Worm (Caenorhabditis elegans) whole organism, L4 larva: ENCODE data around the gene C06E4.1.
A peak's percentile ranks its signal among the peaks of the same experiment; 100 is the strongest.

Experiments used
- D1046.2 ChIP-seq: fragments of 200-800 bp; sonication (Bioruptor generic); IDR thresholded peaks from 2 replicates; pipeline ENCODE4 v1.3.6; 2022; ENCODE audit warnings: missing genetic modification characterization, missing compliant biosample characterization
- F10B5.3 ChIP-seq: sonication (generic microtip); optimal IDR thresholded peaks from 2 replicates; lab custom pipeline; 2016; ENCODE audit warnings: mild to moderate bottlenecking, missing genetic modification characterization, missing compliant biosample characterization
- F49E8.2 ChIP-seq: sonication (generic microtip); optimal IDR thresholded peaks from 2 replicates; lab custom pipeline; 2016; ENCODE audit warnings: missing compliant biosample characterization, mild to moderate bottlenecking, missing genetic modification characterization, borderline replicate concordance
- T20F7.1 ChIP-seq: fragments of 200-800 bp; sonication (Bioruptor generic); optimal IDR thresholded peaks from 2 replicates; lab custom pipeline; 2018; ENCODE audit warnings: mild to moderate bottlenecking, missing genetic modification characterization, missing compliant biosample characterization
- Y105C5A.15 ChIP-seq: fragments of 200-800 bp; sonication (Bioruptor generic); IDR thresholded peaks from 2 replicates; pipeline ENCODE4 v1.3.6; 2022; ENCODE audit warnings: missing genetic modification characterization, missing compliant biosample characterization
- Y48G9A.11 ChIP-seq: fragments of 200-800 bp; sonication (Bioruptor generic); IDR thresholded peaks from 2 replicates; pipeline ENCODE4 v1.3.6; 2022; ENCODE audit warnings: missing genetic modification reagents, missing genetic modification characterization, missing compliant biosample characterization
- ZK546.5 ChIP-seq, 2 experiments: sonication (generic microtip); optimal IDR thresholded peaks; 2 replicates each; lab custom pipeline; 2017; ENCODE audit warnings: missing biosample characterization in 2 of 2, missing genetic modification characterization in 2 of 2
- aha-1 ChIP-seq: fragments of 150-350 bp; peaks from one replicate; lab custom pipeline; 2014; ENCODE audit warnings: missing biosample characterization, missing genetic modification characterization
- aly-2 ChIP-seq: sonication (generic microtip); optimal IDR thresholded peaks from 2 replicates; lab custom pipeline; 2018; ENCODE audit warnings: missing biosample characterization, missing genetic modification characterization
- arid-1 ChIP-seq: fragments of 200-800 bp; sonication (Bioruptor generic); conservative IDR thresholded peaks from 2 replicates; pipeline ENCODE4 v1.3.6; 2022; ENCODE audit warnings: missing genetic modification reagents, missing genetic modification characterization, missing compliant biosample characterization
- ceh-20 ChIP-seq: fragments of 200-800 bp; sonication (Bioruptor generic); IDR thresholded peaks from 2 replicates; pipeline ENCODE4 v1.3.6; 2022; ENCODE audit warnings: missing genetic modification reagents, missing genetic modification characterization, missing compliant biosample characterization
- ceh-28 ChIP-seq: fragments of 150-350 bp; optimal IDR thresholded peaks from 2 replicates; lab custom pipeline; 2014; ENCODE audit warnings: missing biosample characterization, missing genetic modification reagents, missing genetic modification characterization
- ceh-32 ChIP-seq: sonication (generic microtip); optimal IDR thresholded peaks from 2 replicates; lab custom pipeline; 2016; ENCODE audit warnings: mild to moderate bottlenecking, missing genetic modification characterization, missing compliant biosample characterization; ENCODE audit not compliant: poor library complexity
- ceh-44 ChIP-seq: fragments of 200-800 bp; sonication (Bioruptor generic); IDR thresholded peaks from 2 replicates; pipeline ENCODE4 v1.3.6; 2022; ENCODE audit warnings: missing genetic modification reagents, missing genetic modification characterization, missing compliant biosample characterization
- daf-16 ChIP-seq, 3 experiments: sonication (generic microtip); optimal IDR thresholded peaks; 2 replicates each; lab custom pipeline; 2016 to 2017; ENCODE audit warnings: missing genetic modification characterization in 3 of 3, missing genetic modification reagents in 3 of 3, mild to moderate bottlenecking in 2 of 3, missing compliant biosample characterization in 2 of 3, missing biosample characterization in 1 of 3, moderate library complexity in 1 of 3
- daf-19 ChIP-seq: fragments of 200-800 bp; sonication (Bioruptor generic); conservative IDR thresholded peaks from 2 replicates; pipeline ENCODE4 v1.3.6; 2022; ENCODE audit warnings: missing genetic modification characterization, missing compliant biosample characterization
- daf-8 ChIP-seq: fragments of 200-800 bp; sonication (Bioruptor generic); IDR thresholded peaks from 2 replicates; pipeline ENCODE4 v1.3.6; 2022; ENCODE audit warnings: missing genetic modification characterization, missing compliant biosample characterization
- dmd-9 ChIP-seq: fragments of 200-800 bp; sonication (Bioruptor generic); IDR thresholded peaks from 2 replicates; pipeline ENCODE4 v1.3.6; 2022; ENCODE audit warnings: missing genetic modification reagents, missing genetic modification characterization, missing compliant biosample characterization
- dpl-1 ChIP-seq: fragments of 150-350 bp; optimal IDR thresholded peaks from 2 replicates; lab custom pipeline; 2014; ENCODE audit warnings: missing biosample characterization, missing genetic modification reagents, missing genetic modification characterization
- egl-43 ChIP-seq: fragments of 200-800 bp; sonication (Bioruptor generic); IDR thresholded peaks from 2 replicates; pipeline ENCODE4 v1.3.6; 2022; ENCODE audit warnings: missing genetic modification reagents, missing genetic modification characterization, missing compliant biosample characterization
- fkh-10 ChIP-seq: fragments of 150-350 bp; optimal IDR thresholded peaks from 2 replicates; lab custom pipeline; 2014; ENCODE audit warnings: missing biosample characterization, missing genetic modification reagents, missing genetic modification characterization
- hif-1 ChIP-seq, 2 experiments: sonication (generic microtip); optimal IDR thresholded peaks; 2 replicates each; lab custom pipeline; 2016 to 2017; ENCODE audit warnings: missing compliant biosample characterization in 2 of 2, missing genetic modification characterization in 2 of 2, missing genetic modification reagents in 2 of 2, missing genotype in 2 of 2, mild to moderate bottlenecking in 1 of 2
- hlh-11 ChIP-seq: fragments of 200-800 bp; sonication (Bioruptor generic); optimal IDR thresholded peaks from 2 replicates; lab custom pipeline; 2018; ENCODE audit warnings: mild to moderate bottlenecking, missing genetic modification characterization, missing compliant biosample characterization
- hmg-1.1 ChIP-seq: fragments of 200-800 bp; sonication (Bioruptor generic); IDR thresholded peaks from 2 replicates; pipeline ENCODE4 v1.3.6; 2022; ENCODE audit warnings: missing genetic modification reagents, missing genetic modification characterization, missing compliant biosample characterization
- lin-1 ChIP-seq: fragments of 200-800 bp; sonication (Bioruptor generic); IDR thresholded peaks from 2 replicates; pipeline ENCODE4 v1.3.6; 2022; ENCODE audit warnings: missing genetic modification reagents, missing genetic modification characterization, missing compliant biosample characterization
- lin-15B ChIP-seq: fragments of 150-350 bp; sonication (generic microtip); optimal IDR thresholded peaks from 3 replicates; lab custom pipeline; 2014; ENCODE audit warnings: missing biosample characterization, missing genetic modification characterization
- lin-29 ChIP-seq: fragments of 200-800 bp; sonication (Bioruptor generic); IDR thresholded peaks from 2 replicates; pipeline ENCODE4 v1.3.6; 2022; ENCODE audit warnings: missing genetic modification reagents, missing genetic modification characterization, missing compliant biosample characterization
- lin-38 ChIP-seq: fragments of 200-800 bp; sonication (Bioruptor generic); IDR thresholded peaks from 2 replicates; pipeline ENCODE4 v1.3.6; 2022; ENCODE audit warnings: missing genetic modification reagents, missing genetic modification characterization, missing compliant biosample characterization
- lin-39 ChIP-seq: fragments of 150-350 bp; optimal IDR thresholded peaks from 2 replicates; lab custom pipeline; 2014; ENCODE audit warnings: missing biosample characterization, missing genetic modification reagents, missing genetic modification characterization
- madf-5 ChIP-seq, 2 experiments: fragments of 200-800 bp; sonication (Bioruptor generic); IDR thresholded peaks; 2 replicates each; pipeline ENCODE4 v1.3.6; 2022; ENCODE audit warnings: missing compliant biosample characterization in 2 of 2, missing genetic modification characterization in 2 of 2
- mep-1 ChIP-seq: fragments of 150-350 bp; sonication (generic microtip); optimal IDR thresholded peaks from 3 replicates; lab custom pipeline; 2014; ENCODE audit warnings: missing biosample characterization, missing genetic modification characterization
- nhr-102 ChIP-seq: sonication (generic microtip); optimal IDR thresholded peaks from 2 replicates; lab custom pipeline; 2016; ENCODE audit warnings: mild to moderate bottlenecking, missing genetic modification characterization, moderate library complexity, missing compliant biosample characterization
- nhr-237 ChIP-seq: sonication (generic microtip); optimal IDR thresholded peaks from 2 replicates; lab custom pipeline; 2017; ENCODE audit warnings: missing biosample characterization, missing genetic modification characterization
- nhr-25 ChIP-seq: sonication (generic microtip); optimal IDR thresholded peaks from 2 replicates; lab custom pipeline; 2017; ENCODE audit warnings: missing genetic modification characterization, mild to moderate bottlenecking, missing compliant biosample characterization, antibody characterized with exemption, moderate library complexity, borderline replicate concordance; ENCODE audit not compliant: insufficient read depth
- nhr-41 ChIP-seq: fragments of 200-800 bp; sonication (Bioruptor generic); IDR thresholded peaks from 2 replicates; pipeline ENCODE4 v1.3.6; 2022; ENCODE audit warnings: missing genetic modification reagents, missing genetic modification characterization, missing compliant biosample characterization
- nhr-42 ChIP-seq: fragments of 200-800 bp; sonication (Bioruptor generic); IDR thresholded peaks from 2 replicates; pipeline ENCODE4 v1.3.6; 2022; ENCODE audit warnings: missing genetic modification characterization, missing compliant biosample characterization
- nhr-76 ChIP-seq: fragments of 150-350 bp; optimal IDR thresholded peaks from 2 replicates; lab custom pipeline; 2014; ENCODE audit warnings: missing biosample characterization, missing genetic modification characterization
- pqm-1 ChIP-seq: sonication (generic microtip); optimal IDR thresholded peaks from 2 replicates; lab custom pipeline; 2017; ENCODE audit warnings: missing biosample characterization, missing genetic modification characterization
- rbr-2 ChIP-seq: sonication (generic microtip); optimal IDR thresholded peaks from 2 replicates; lab custom pipeline; 2016; ENCODE audit warnings: missing genotype, missing genetic modification characterization, missing compliant biosample characterization
- sdz-12 ChIP-seq: fragments of 200-800 bp; sonication (Bioruptor generic); optimal IDR thresholded peaks from 2 replicates; lab custom pipeline; 2018; ENCODE audit warnings: mild to moderate bottlenecking, missing genetic modification characterization, missing compliant biosample characterization
- set-16 ChIP-seq: fragments of 200-800 bp; sonication (Bioruptor generic); IDR thresholded peaks from 2 replicates; pipeline ENCODE4 v1.3.6; 2022; ENCODE audit warnings: missing genetic modification reagents, missing genetic modification characterization, missing compliant biosample characterization
- snpc-4 ChIP-seq: fragments of 150-350 bp; optimal IDR thresholded peaks from 2 replicates; lab custom pipeline; 2014; ENCODE audit warnings: missing biosample characterization, missing genetic modification characterization
- tag-97 ChIP-seq: fragments of 200-800 bp; sonication (Bioruptor generic); IDR thresholded peaks from 2 replicates; pipeline ENCODE4 v1.3.6; 2022; ENCODE audit warnings: missing genetic modification characterization, missing compliant biosample characterization
- tra-1 ChIP-seq: fragments of 200-800 bp; sonication (Bioruptor generic); IDR thresholded peaks from 2 replicates; pipeline ENCODE4 v1.3.6; 2022; ENCODE audit warnings: missing genetic modification reagents, missing genetic modification characterization, missing compliant biosample characterization
- unc-39 ChIP-seq: sonication (generic microtip); optimal IDR thresholded peaks from 2 replicates; lab custom pipeline; 2017; ENCODE audit warnings: missing biosample characterization, missing genetic modification characterization
- unc-62 ChIP-seq, 3 experiments: fragments of 150-350 bp in 1 of 3; sonication (generic microtip); optimal IDR thresholded peaks in 2 of 3; peaks in 1 of 3; 1 replicate in 1 of 3; 2 replicates in 2 of 3; lab custom pipeline; 2014 to 2017; ENCODE audit warnings: missing biosample characterization in 3 of 3, missing genetic modification characterization in 3 of 3, missing genetic modification reagents in 3 of 3, missing genotype in 1 of 3
- zag-1 ChIP-seq: fragments of 150-350 bp; optimal IDR thresholded peaks from 2 replicates; lab custom pipeline; 2014; ENCODE audit warnings: missing biosample characterization, missing genetic modification characterization
- zfp-3 ChIP-seq: fragments of 200-800 bp; sonication (Bioruptor generic); conservative IDR thresholded peaks from 2 replicates; pipeline ENCODE4 v1.3.6; 2022; ENCODE audit warnings: missing genetic modification reagents, missing genetic modification characterization, missing compliant biosample characterization
- zip-11 ChIP-seq: fragments of 200-800 bp; sonication (Bioruptor generic); IDR thresholded peaks from 2 replicates; pipeline ENCODE4 v1.3.6; 2022; ENCODE audit warnings: missing genetic modification characterization, missing compliant biosample characterization
- zip-2 ChIP-seq: fragments of 150-350 bp; optimal IDR thresholded peaks from 2 replicates; lab custom pipeline; 2014; ENCODE audit warnings: missing biosample characterization, missing genetic modification characterization
- ztf-7 ChIP-seq: fragments of 150-350 bp; optimal IDR thresholded peaks from 2 replicates; lab custom pipeline; 2014; ENCODE audit warnings: missing biosample characterization, missing genetic modification characterization

The C06E4.1 gene

ce11 chrIV:7237668-7238214, 45.3 kb upstream of the C06E4.1 start, which contains the start of gene elo-3 (continued):
- no peak for TF ChIP-seq F49E8.2 (tag; lab: Kevin White, UChicago)
- no peak for TF ChIP-seq dpl-1 (GFP tag; lab: Kevin White, UChicago)
- no peak for TF ChIP-seq nhr-76 (tag; lab: Kevin White, UChicago)
- TF ChIP-seq zip-11 (GFP tag; lab: Robert Waterston, UW) = no peak
- no peak for TF ChIP-seq lin-39 (tag; lab: Kevin White, UChicago)
- no peak for TF ChIP-seq aly-2
- TF ChIP-seq sdz-12 (GFP tag; lab: Kevin White, UChicago) = no peak
- TF ChIP-seq madf-5 (GFP tag; IDR thresholded peaks at IDR 0.05; lab: Robert Waterston, UW) = no peak
- TF ChIP-seq nhr-237 (tag; lab: Kevin White, UChicago) = no peak
- TF ChIP-seq ceh-44 (GFP tag; lab: Robert Waterston, UW) = no peak
- TF ChIP-seq dmd-9 (GFP tag; lab: Robert Waterston, UW) = no peak
- TF ChIP-seq daf-16 (GFP tag; optimal IDR thresholded peaks at IDR 0.05; lab: Kevin White, UChicago) = no peak
- TF ChIP-seq daf-16 (tag; optimal IDR thresholded peaks at IDR 0.05; lab: Kevin White, UChicago) = peak; percentile 51
- TF ChIP-seq nhr-102 (tag; lab: Kevin White, UChicago) = peak; percentile 41
- TF ChIP-seq T20F7.1 (GFP tag; lab: Kevin White, UChicago) = no peak
- TF ChIP-seq nhr-42 (GFP tag; lab: Robert Waterston, UW) = no peak
- peak; percentile 15 for TF ChIP-seq hlh-11 (tag; lab: Kevin White, UChicago)
- peak; percentile 65; the same call in 1 of the 2 replicates for TF ChIP-seq lin-1 (GFP tag; lab: Robert Waterston, UW)
- no peak for TF ChIP-seq hmg-1.1
- TF ChIP-seq lin-38 (GFP tag; lab: Robert Waterston, UW) = no peak
- peak in 1 of 2 experiments; percentile 68 for TF ChIP-seq unc-62 (GFP tag; optimal IDR thresholded peaks at IDR 0.05 in 1 of 2; lab: Kevin White, UChicago)
- no peak for TF ChIP-seq unc-62 (tag; optimal IDR thresholded peaks at IDR 0.05; lab: Kevin White, UChicago)
- TF ChIP-seq lin-29 = no peak
- TF ChIP-seq ceh-20 (GFP tag; lab: Robert Waterston, UW) = no peak
- no peak for TF ChIP-seq mep-1 (tag; lab: Kevin White, UChicago)
- no peak for TF ChIP-seq nhr-41 (GFP tag; lab: Robert Waterston, UW)
- TF ChIP-seq ceh-32 (tag; lab: Kevin White, UChicago) = no peak
- TF ChIP-seq lin-15B (tag; lab: Kevin White, UChicago) = no peak
- no peak for TF ChIP-seq tag-97 (GFP tag; lab: Robert Waterston, UW)
- TF ChIP-seq tra-1 (GFP tag; lab: Robert Waterston, UW) = peak; percentile 77; the same call in 1 of the 2 replicates
- TF ChIP-seq zfp-3 (GFP tag; lab: Robert Waterston, UW) = no peak
- TF ChIP-seq Y105C5A.15 = no peak
- no peak for TF ChIP-seq daf-19 (GFP tag; lab: Robert Waterston, UW)
- TF ChIP-seq arid-1 (GFP tag; lab: Robert Waterston, UW) = no peak
- TF ChIP-seq hif-1 (tag; optimal IDR thresholded peaks at IDR 0.05; lab: Kevin White, UChicago) = no peak
- TF ChIP-seq ceh-28 (tag; lab: Kevin White, UChicago) = no peak
- no peak for TF ChIP-seq ZK546.5 (tag; optimal IDR thresholded peaks at IDR 0.05; lab: Kevin White, UChicago)
- no peak for TF ChIP-seq rbr-2 (tag; lab: Kevin White, UChicago)
- TF ChIP-seq unc-39 = no peak
- no peak for TF ChIP-seq nhr-25 (tag; lab: Kevin White, UChicago)
- TF ChIP-seq Y48G9A.11 (GFP tag; lab: Robert Waterston, UW) = no peak
- TF ChIP-seq egl-43 = no peak
- no peak for TF ChIP-seq set-16 (GFP tag; lab: Robert Waterston, UW)
- no peak for TF ChIP-seq zag-1 (tag; lab: Kevin White, UChicago)
- TF ChIP-seq F10B5.3 = no peak
- TF ChIP-seq zip-2 (tag; lab: Kevin White, UChicago) = no peak
- TF ChIP-seq ztf-7 (tag; lab: Kevin White, UChicago) = no peak
- TF ChIP-seq fkh-10 (GFP tag; lab: Kevin White, UChicago) = no peak
- TF ChIP-seq daf-8 (GFP tag; lab: Robert Waterston, UW) = no peak
- peak; percentile 75 for TF ChIP-seq pqm-1 (tag; lab: Kevin White, UChicago)
- no peak for TF ChIP-seq snpc-4
- TF ChIP-seq D1046.2 (GFP tag; lab: Robert Waterston, UW) = no peak
- TF ChIP-seq aha-1 (tag; lab: Kevin White, UChicago) = peak; percentile 26
